Fruit fly (Drosophila melanogaster) whole organism, adult: ENCODE measurements around the gene CG13623.

ENCODE experiments used
- CG11617 ChIP-seq: fragments of 200-800 bp; sonication (Bioruptor generic); optimal IDR thresholded peaks from 2 replicates; lab custom pipeline; 2017; ENCODE audit warnings: mild to moderate bottlenecking, missing biosample characterization, missing genetic modification reagents, missing genetic modification characterization
- CG5204 ChIP-seq: fragments of 200-800 bp; sonication (Bioruptor generic); optimal IDR thresholded peaks from 2 replicates; lab custom pipeline; 2016; ENCODE audit warnings: missing biosample characterization, missing genetic modification characterization
- kay ChIP-seq: fragments of 200-800 bp; sonication (Bioruptor generic); peaks from one replicate; lab custom pipeline; 2016; ENCODE audit warnings: missing biosample characterization, missing genetic modification characterization, borderline replicate concordance
- pad ChIP-seq: fragments of 200-800 bp; sonication (Bioruptor generic); optimal IDR thresholded peaks from 3 replicates; lab custom pipeline; 2017; ENCODE audit warnings: missing biosample characterization, missing genetic modification characterization, mild to moderate bottlenecking, moderate library complexity, missing genetic modification reagents

DNA sequence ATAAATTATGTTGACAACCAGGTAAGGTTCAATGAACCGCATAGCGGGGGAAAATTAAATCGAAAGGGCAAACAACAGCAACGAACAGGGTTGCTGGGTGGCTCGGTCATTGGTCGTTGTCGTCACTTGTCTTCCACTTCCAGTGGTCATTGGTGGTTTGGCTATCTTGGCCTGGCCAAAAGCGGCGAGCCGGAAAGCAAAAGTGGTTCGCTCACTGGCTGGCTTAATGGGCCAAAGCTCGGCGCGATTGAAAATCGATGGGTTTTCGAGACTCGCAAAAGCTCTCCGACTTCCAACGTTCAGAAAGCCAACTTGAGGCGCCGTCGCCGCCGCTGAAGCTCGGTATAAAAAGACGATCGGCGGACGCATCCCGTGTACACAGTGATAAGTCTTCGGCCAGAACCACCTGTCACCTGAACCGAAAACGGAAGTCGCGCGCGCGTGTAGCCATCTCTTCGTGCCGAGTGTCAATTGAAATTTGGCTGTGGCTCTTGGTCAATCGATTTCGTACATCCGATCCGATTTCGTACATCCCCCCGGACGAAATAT lies 5.9 kb downstream of the CG13623 start, which contains the start of gene Jhbp12:
- no peak for TF ChIP-seq kay (GFP tag; lab: Kevin White, UChicago)
- TF ChIP-seq pad (GFP tag; lab: Kevin White, UChicago): no peak
- no peak for TF ChIP-seq CG5204 (GFP tag; lab: Kevin White, UChicago)
- no peak for TF ChIP-seq CG11617 (GFP tag; lab: Kevin White, UChicago)
